Worm (Caenorhabditis elegans) whole organism, L4/young adult: ENCODE results near the gene idpc-6.

Source experiments
- W03F9.2 ChIP-seq: fragments of 150-350 bp; optimal IDR thresholded peaks from 2 replicates; lab custom pipeline; 2014; ENCODE audit warnings: missing biosample characterization, missing genetic modification characterization
- dao-5 ChIP-seq: sonication (generic microtip); optimal IDR thresholded peaks from 2 replicates; lab custom pipeline; 2016; ENCODE audit warnings: missing genotype, missing genetic modification characterization, moderate library complexity, missing compliant biosample characterization
- him-1 ChIP-seq: sonication (generic microtip); optimal IDR thresholded peaks from 2 replicates; lab custom pipeline; 2016; ENCODE audit warnings: missing genotype, missing genetic modification reagents, missing genetic modification characterization, missing compliant biosample characterization

idpc-6 gene

DNA sequence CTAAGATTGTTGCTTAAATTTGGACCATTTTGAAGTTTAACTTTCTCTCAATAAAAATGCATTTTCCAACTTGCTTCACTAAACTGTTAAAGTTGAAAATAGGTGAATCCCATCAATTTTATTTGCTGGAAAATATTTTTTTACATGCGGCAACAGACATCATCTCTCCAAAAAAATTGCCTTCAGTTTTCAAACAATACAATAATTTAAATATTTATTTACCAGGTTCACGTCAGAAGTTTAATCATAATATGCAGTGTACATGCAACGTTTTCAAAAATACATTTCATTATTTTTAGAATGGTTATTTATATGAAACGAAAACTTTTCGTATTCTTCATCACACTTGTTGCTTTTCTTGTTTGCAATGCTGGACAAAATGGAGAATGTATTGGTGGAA lies 11.0 kb downstream of the idpc-6 start, which contains the start of gene T06E4.5:
TSS of gene T06E4.5 (plus strand) at position 301 of the 400 bp plus-strand sequence.
- TF ChIP-seq W03F9.2 (tag; lab: Kevin White, UChicago) (no peak), him-1 (tag; lab: Kevin White, UChicago) (no peak), dao-5 (no peak)

DNA sequence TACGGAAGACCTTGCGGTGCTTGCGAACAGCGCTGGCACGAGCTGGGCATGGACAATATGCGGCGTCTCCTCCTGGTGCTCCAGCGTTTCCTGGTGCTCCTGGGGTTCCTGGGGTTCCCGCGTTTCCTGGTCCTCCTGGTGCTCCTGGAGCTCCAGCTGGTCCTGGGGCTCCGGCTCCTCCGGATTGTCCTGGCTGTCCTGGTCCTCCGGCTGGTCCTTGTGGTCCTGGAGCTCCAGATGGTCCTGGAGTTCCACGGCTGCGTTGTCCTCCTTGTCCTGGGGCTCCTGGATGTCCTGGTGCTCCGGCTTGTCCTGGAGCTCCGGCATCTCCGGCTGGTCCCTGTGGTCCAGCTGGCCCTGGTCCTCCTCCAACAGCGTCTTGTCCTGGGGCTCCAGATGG lies 12.4 kb downstream of the idpc-6 start:
- TF ChIP-seq him-1 (tag; lab: Kevin White, UChicago), result no peak
- no peak for TF ChIP-seq dao-5
- no peak for TF ChIP-seq W03F9.2 (tag; lab: Kevin White, UChicago)

DNA sequence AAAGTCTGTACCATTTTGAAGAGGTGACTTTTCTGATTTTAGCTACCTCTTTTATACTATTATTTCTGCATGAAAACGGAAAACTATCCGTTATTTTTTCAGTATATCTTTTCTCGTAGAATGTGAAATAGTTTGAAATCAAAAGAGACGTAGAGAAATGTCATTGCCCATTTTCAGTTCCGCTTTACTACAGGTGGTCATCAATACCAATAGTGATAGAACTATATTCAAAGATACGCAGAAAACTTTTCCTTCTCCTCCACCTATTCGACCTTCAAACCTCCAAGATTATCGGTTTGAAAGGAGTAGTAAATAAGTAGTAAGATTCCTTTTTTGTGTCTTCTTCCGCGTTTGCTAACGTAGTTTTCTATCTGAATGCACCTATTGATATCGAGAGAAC lies 13.4 kb downstream of the idpc-6 start, which contains the start of gene col-147:
TSS of gene col-147 (minus strand) at position 26 of the 400 bp plus-strand sequence.
- TF ChIP-seq dao-5 (no peak), him-1 (tag; lab: Kevin White, UChicago) (no peak)

DNA sequence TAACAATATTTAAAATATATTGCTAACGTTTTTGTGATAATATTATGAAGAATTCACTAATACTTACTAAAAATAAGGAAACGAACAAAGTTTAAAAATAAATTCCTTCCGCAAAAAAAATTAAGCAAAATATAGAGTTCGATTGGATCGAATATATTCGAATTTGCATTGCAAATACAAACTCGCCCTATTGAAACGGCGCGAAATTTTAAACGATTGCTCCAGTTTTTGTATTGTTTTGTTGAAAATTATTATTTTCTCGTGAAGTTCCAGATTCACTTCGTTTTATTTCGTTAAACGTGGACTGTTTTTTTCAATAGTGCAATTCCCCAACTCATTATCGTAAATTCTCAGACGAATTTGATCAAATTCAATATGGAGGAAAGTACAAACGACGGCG lies 25.6 kb downstream of the idpc-6 start, which contains the start of the genes atl-1 and hcp-2:
TSS of gene atl-1 (minus strand) at position 89 of the 400 bp plus-strand sequence.
TSS of gene hcp-2 (plus strand) at position 353 of the 400 bp plus-strand sequence.
- TF ChIP-seq W03F9.2 (tag; lab: Kevin White, UChicago) (no peak), dao-5 (no peak), him-1 (tag; lab: Kevin White, UChicago) (no peak)

DNA sequence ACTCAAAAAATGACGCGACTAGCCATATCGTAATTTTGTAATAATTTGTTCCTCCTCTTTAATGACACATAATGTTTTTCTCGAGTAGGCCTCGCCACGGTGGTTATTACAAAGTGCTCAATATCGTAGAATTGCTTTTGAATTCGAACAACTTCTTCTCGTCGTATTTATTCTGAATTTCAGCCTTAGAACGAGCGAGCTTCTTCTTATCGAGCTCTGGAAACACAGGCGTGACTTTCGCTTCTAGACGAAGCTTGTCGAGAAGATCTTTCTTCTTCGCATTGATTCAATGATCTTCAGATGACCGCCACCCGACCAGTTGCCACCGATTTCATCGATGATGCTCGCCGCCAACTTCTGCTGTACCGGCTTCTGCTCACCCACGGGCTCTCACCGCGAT lies 31.3 kb downstream of the idpc-6 start, which contains the start of gene T06E4.21:
TSS of gene T06E4.21 (plus strand) at position 301 of the 400 bp plus-strand sequence.
- TF ChIP-seq W03F9.2 (tag; lab: Kevin White, UChicago), result no peak
- no peak for TF ChIP-seq him-1 (tag; lab: Kevin White, UChicago)
- no peak for TF ChIP-seq dao-5

DNA sequence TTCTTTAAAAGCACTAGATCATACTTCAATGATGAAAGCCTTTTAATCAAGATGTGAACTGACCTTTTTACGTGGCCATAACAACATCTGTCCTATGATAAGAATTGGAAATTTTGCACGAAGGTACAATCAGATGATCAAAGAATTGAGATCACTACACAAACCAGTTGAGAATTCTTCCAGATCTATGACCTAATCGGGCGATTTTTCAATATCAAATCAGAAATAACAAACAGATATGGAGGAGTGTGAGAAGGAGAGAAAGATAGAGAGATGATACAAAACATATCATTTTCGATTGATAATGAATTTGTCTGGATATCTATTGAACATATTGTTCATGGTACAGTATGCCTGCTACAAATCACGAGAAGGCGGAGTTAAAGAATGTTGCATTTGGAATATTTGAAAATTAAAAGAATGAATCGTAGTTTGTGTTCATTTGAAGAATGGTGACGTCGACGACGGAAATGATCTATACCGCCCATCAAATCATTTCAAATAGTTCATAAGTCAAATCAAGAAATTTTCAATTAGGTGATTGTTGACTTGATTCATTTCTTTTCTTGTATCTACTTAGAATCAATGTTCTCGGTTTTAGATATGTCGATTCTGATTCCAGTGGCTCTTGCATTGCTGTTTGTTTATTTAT lies 34.3 kb downstream of the idpc-6 start, which contains the start of gene cyp-29A4:
TSS of gene cyp-29A4 (plus strand) at position 602 of the 652 bp plus-strand sequence.
- no peak for TF ChIP-seq W03F9.2 (tag; lab: Kevin White, UChicago)
- TF ChIP-seq him-1 (tag; lab: Kevin White, UChicago), result no peak
- TF ChIP-seq dao-5, result no peak

DNA sequence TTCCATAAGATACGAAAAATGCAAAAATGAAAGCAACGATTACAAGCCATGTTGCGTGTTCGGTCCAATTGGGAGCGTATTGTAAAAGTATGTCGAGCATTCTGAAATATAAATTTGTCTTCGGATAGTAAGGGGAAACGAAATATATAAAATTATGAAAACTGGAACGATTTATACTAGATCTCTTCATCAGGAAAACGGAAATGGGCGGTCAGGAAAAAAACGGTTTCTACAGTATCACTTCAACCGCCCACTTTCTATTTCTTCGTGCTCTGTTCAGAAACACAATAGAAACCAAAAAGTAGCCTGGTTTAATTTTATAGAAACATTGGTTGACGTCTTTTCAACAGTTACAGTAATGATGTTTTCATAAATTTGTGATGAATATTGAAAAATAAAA lies 41.6 kb downstream of the idpc-6 start, which contains the start of gene pitr-4:
TSS of gene pitr-4 (minus strand) at position 101 of the 400 bp plus-strand sequence.
- TF ChIP-seq W03F9.2 (tag; lab: Kevin White, UChicago) (no peak), him-1 (tag; lab: Kevin White, UChicago) (no peak), dao-5 (no peak)

DNA sequence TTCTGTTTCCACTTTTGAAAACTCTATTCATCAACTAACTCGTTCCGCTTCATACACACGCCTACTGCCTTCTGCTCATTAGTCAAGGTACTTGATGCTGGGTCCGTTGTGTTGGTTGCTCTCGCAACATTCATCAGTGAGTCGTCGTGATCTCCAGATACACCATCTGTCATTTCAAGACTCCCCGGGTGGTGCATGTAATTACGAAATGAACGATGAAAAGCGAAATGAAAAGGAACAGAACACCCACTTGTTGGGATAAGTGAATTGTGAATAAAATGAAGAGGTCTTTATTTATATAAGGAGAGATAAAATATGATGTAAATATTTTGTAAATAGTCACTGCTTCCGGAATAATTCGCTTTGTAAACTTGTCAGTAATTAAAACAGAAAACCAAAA lies 44.0 kb downstream of the idpc-6 start:
- TF ChIP-seq W03F9.2 (tag; lab: Kevin White, UChicago) (no peak), him-1 (tag; lab: Kevin White, UChicago) (no peak), dao-5 (no peak)

DNA sequence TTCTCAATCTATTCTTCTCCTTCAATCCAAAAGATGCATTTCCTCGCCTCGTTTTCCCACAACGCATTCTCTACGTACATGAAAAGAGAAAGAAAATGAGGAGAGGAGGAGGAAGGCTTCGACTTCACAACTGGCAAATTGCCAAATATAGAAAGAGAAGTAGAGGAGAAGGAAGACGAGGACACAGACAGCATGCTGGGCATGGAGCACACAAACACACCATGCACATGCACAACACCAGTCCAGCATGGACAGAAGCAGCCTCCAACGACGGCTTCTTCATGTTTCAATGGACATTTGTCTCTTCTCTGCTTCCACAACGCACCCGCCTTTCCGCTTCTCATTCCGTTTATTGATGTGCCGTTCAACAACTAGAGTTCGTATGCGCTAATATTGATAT lies 44.7 kb downstream of the idpc-6 start:
- no peak for TF ChIP-seq W03F9.2 (tag; lab: Kevin White, UChicago)
- peak; percentile 58 for TF ChIP-seq him-1 (tag; lab: Kevin White, UChicago)
- TF ChIP-seq dao-5, result no peak

DNA sequence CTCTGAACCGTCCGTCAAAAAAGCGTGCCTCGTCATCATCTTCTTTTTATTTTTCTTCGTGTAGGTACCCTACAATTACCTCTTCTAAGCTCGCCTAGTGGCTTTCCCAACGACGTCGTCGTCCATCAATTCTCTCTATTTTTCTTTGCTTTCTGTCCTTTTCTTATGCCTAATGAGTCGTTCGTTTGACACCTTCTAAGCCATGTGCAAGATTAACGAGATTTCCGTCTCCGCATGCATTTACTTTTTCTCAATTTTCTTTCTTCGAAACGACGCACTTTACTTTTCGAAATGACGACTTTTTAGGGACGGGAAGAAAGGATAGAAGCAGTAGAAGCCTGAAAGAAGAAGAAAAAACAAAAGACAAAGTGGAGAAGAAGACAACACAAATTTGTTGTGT lies 46.4 kb downstream of the idpc-6 start, which contains the start of gene ZK287.1:
TSS of gene ZK287.1 (plus strand) at position 301 of the 400 bp plus-strand sequence.
- no peak for TF ChIP-seq him-1 (tag; lab: Kevin White, UChicago)
- no peak for TF ChIP-seq dao-5
- no peak for TF ChIP-seq W03F9.2 (tag; lab: Kevin White, UChicago)
